Worm (Caenorhabditis elegans) whole organism, L1 larva: Measurements from ENCODE around the gene F42F12.3.

Experiments used
- C04F5.9 ChIP-seq: sonication (generic microtip); optimal IDR thresholded peaks from 2 replicates; lab custom pipeline; 2016; ENCODE audit warnings: missing genetic modification characterization, missing compliant biosample characterization
- C16A3.4 ChIP-seq: fragments of 150-350 bp; optimal IDR thresholded peaks from 2 replicates; lab custom pipeline; 2014; ENCODE audit warnings: missing biosample characterization, missing genetic modification characterization
- C34B4.2 ChIP-seq: sonication (generic microtip); optimal IDR thresholded peaks from 2 replicates; lab custom pipeline; 2017; ENCODE audit warnings: mild to moderate bottlenecking, missing genetic modification characterization, missing compliant biosample characterization
- Y116A8C.19 ChIP-seq: sonication (generic microtip); optimal IDR thresholded peaks from 2 replicates; lab custom pipeline; 2016; ENCODE audit warnings: missing compliant biosample characterization, missing genetic modification characterization, borderline replicate concordance
- alr-1 ChIP-seq: fragments of 200-800 bp; sonication (Bioruptor generic); optimal IDR thresholded peaks from 2 replicates; lab custom pipeline; 2018; ENCODE audit warnings: borderline replicate concordance, mild to moderate bottlenecking, missing genetic modification characterization, missing compliant biosample characterization
- ama-1 ChIP-seq: fragments of 150-350 bp; optimal IDR thresholded peaks from 2 replicates; lab custom pipeline; 2014
- ceh-63 ChIP-seq: fragments of 200-800 bp; sonication (Bioruptor generic); optimal IDR thresholded peaks from 2 replicates; lab custom pipeline; 2018; ENCODE audit warnings: mild to moderate bottlenecking, missing genetic modification characterization, missing compliant biosample characterization
- ceh-82 ChIP-seq, 3 experiments: fragments of 150-350 bp in 1 of 3; sonication (generic microtip) in 2 of 3; optimal IDR thresholded peaks; 2 replicates each; lab custom pipeline; 2014 to 2017; ENCODE audit warnings: missing biosample characterization in 3 of 3, missing genetic modification characterization in 3 of 3
- ceh-88 ChIP-seq: fragments of 200-800 bp; sonication (Bioruptor generic); IDR thresholded peaks from 2 replicates; pipeline ENCODE4 v1.3.6; 2022; ENCODE audit warnings: missing genetic modification characterization, missing compliant biosample characterization
- ceh-90 ChIP-seq: sonication (generic microtip); optimal IDR thresholded peaks from 2 replicates; lab custom pipeline; 2016; ENCODE audit warnings: missing genetic modification characterization, missing compliant biosample characterization
- ces-1 ChIP-seq: fragments of 150-350 bp; optimal IDR thresholded peaks from 2 replicates; lab custom pipeline; 2014; ENCODE audit warnings: missing biosample characterization, missing genetic modification reagents, missing genetic modification characterization
- dpl-1 ChIP-seq, 3 experiments: fragments of 150-350 bp in 2 of 3; sonication (generic microtip) in 1 of 3; optimal IDR thresholded peaks; 2 replicates each; lab custom pipeline; 2014 to 2017; ENCODE audit warnings: missing biosample characterization in 3 of 3, missing genetic modification characterization in 3 of 3, missing genetic modification reagents in 3 of 3
- efl-3 ChIP-seq: fragments of 200-800 bp; sonication (Bioruptor generic); optimal IDR thresholded peaks from 2 replicates; lab custom pipeline; 2018; ENCODE audit warnings: mild to moderate bottlenecking, missing genetic modification characterization, missing compliant biosample characterization
- elt-2 ChIP-seq: sonication (generic microtip); optimal IDR thresholded peaks from 2 replicates; lab custom pipeline; 2016; ENCODE audit warnings: missing genetic modification characterization, mild to moderate bottlenecking, inconsistent platforms, missing compliant biosample characterization, missing genetic modification reagents
- fkh-10 ChIP-seq: sonication (generic microtip); optimal IDR thresholded peaks from 2 replicates; lab custom pipeline; 2017; ENCODE audit warnings: missing biosample characterization, missing genetic modification reagents, missing genetic modification characterization
- fkh-8 ChIP-seq: sonication (generic microtip); optimal IDR thresholded peaks from 2 replicates; lab custom pipeline; 2016; ENCODE audit warnings: mild to moderate bottlenecking, missing genetic modification characterization, missing compliant biosample characterization
- fos-1 ChIP-seq: fragments of 150-350 bp; optimal IDR thresholded peaks from 2 replicates; lab custom pipeline; 2014; ENCODE audit warnings: missing biosample characterization, missing genetic modification characterization
- grh-1 ChIP-seq: fragments of 200-800 bp; sonication (Bioruptor generic); IDR thresholded peaks from 2 replicates; pipeline ENCODE4 v1.3.6; 2022; ENCODE audit warnings: missing genetic modification reagents, missing genetic modification characterization, missing compliant biosample characterization
- hlh-4 ChIP-seq: sonication (generic microtip); optimal IDR thresholded peaks from 2 replicates; lab custom pipeline; 2016; ENCODE audit warnings: mild to moderate bottlenecking, missing genetic modification characterization, missing compliant biosample characterization
- isw-1 ChIP-seq: fragments of 200-800 bp; sonication (Bioruptor generic); IDR thresholded peaks from 2 replicates; pipeline ENCODE4 v1.3.6; 2022; ENCODE audit warnings: missing genetic modification characterization, missing compliant biosample characterization
- jun-1 ChIP-seq: fragments of 150-350 bp; optimal IDR thresholded peaks from 2 replicates; lab custom pipeline; 2014; ENCODE audit warnings: missing biosample characterization, missing genetic modification reagents, missing genetic modification characterization
- lin-13 ChIP-seq: fragments of 150-350 bp; optimal IDR thresholded peaks from 2 replicates; lab custom pipeline; 2014; ENCODE audit warnings: missing biosample characterization, missing genetic modification reagents, missing genetic modification characterization
- lin-14 ChIP-seq: fragments of 200-800 bp; sonication (Bioruptor generic); optimal IDR thresholded peaks from 2 replicates; lab custom pipeline; 2018; ENCODE audit warnings: mild to moderate bottlenecking, missing genetic modification characterization, moderate library complexity, missing compliant biosample characterization
- lin-35 ChIP-seq, 2 experiments: fragments of 150-350 bp; optimal IDR thresholded peaks; 2 replicates each; lab custom pipeline; 2014; ENCODE audit warnings: missing biosample characterization in 2 of 2, missing genetic modification characterization in 2 of 2, missing genetic modification reagents in 2 of 2
- lsy-2 ChIP-seq, 2 experiments: fragments of 150-350 bp; optimal IDR thresholded peaks; 2 replicates each; lab custom pipeline; 2014; ENCODE audit warnings: missing biosample characterization in 2 of 2, missing genetic modification characterization in 2 of 2
- mab-9 ChIP-seq: fragments of 200-800 bp; sonication (Bioruptor generic); IDR thresholded peaks from 2 replicates; pipeline ENCODE4 v1.3.6; 2022; ENCODE audit warnings: missing genetic modification reagents, missing genetic modification characterization, missing compliant biosample characterization
- mdl-1 ChIP-seq, 2 experiments: fragments of 150-350 bp; optimal IDR thresholded peaks; 2 replicates each; lab custom pipeline; 2014 to 2017; ENCODE audit warnings: missing biosample characterization in 2 of 2, missing genetic modification characterization in 2 of 2, inconsistent platforms in 1 of 2
- mef-2 ChIP-seq: fragments of 150-350 bp; optimal IDR thresholded peaks from 2 replicates; lab custom pipeline; 2014; ENCODE audit warnings: missing biosample characterization, missing genetic modification characterization
- mep-1 ChIP-seq: fragments of 150-350 bp; optimal IDR thresholded peaks from 2 replicates; lab custom pipeline; 2014; ENCODE audit warnings: missing biosample characterization, missing genetic modification characterization
- nhr-11 ChIP-seq: fragments of 150-350 bp; optimal IDR thresholded peaks from 2 replicates; lab custom pipeline; 2014; ENCODE audit warnings: missing biosample characterization, missing genetic modification characterization
- nhr-19 ChIP-seq: fragments of 200-800 bp; sonication (Bioruptor generic); conservative IDR thresholded peaks from 2 replicates; pipeline ENCODE4 v1.3.6; 2022; ENCODE audit warnings: missing genetic modification characterization, missing compliant biosample characterization
- nhr-20 ChIP-seq: sonication (generic microtip); optimal IDR thresholded peaks from 2 replicates; lab custom pipeline; 2016; ENCODE audit warnings: mild to moderate bottlenecking, missing genetic modification characterization, missing compliant biosample characterization
- nhr-237 ChIP-seq: fragments of 150-350 bp; optimal IDR thresholded peaks from 2 replicates; lab custom pipeline; 2014; ENCODE audit warnings: missing biosample characterization, missing genetic modification characterization
- nhr-28 ChIP-seq: fragments of 150-350 bp; optimal IDR thresholded peaks from 2 replicates; lab custom pipeline; 2014; ENCODE audit warnings: missing biosample characterization, missing genetic modification characterization
- nhr-47 ChIP-seq: sonication (generic microtip); optimal IDR thresholded peaks from 2 replicates; lab custom pipeline; 2016; ENCODE audit warnings: mild to moderate bottlenecking, missing genetic modification characterization, moderate library complexity, missing compliant biosample characterization
- nhr-84 ChIP-seq: sonication (generic microtip); optimal IDR thresholded peaks from 2 replicates; lab custom pipeline; 2017; ENCODE audit warnings: missing biosample characterization, missing genetic modification characterization
- nhr-90 ChIP-seq: sonication (generic microtip); optimal IDR thresholded peaks from 2 replicates; lab custom pipeline; 2016; ENCODE audit warnings: mild to moderate bottlenecking, missing genetic modification characterization, missing compliant biosample characterization; ENCODE audit not compliant: poor library complexity
- pag-3 ChIP-seq: sonication (generic microtip); optimal IDR thresholded peaks from 2 replicates; lab custom pipeline; 2017; ENCODE audit warnings: missing genetic modification characterization, mild to moderate bottlenecking, missing compliant biosample characterization, antibody characterized with exemption, borderline replicate concordance; ENCODE audit not compliant: insufficient read depth
- pax-3 ChIP-seq: fragments of 200-800 bp; sonication (Bioruptor generic); optimal IDR thresholded peaks from 2 replicates; lab custom pipeline; 2018; ENCODE audit warnings: mild to moderate bottlenecking, missing genetic modification characterization, moderate library complexity, missing compliant biosample characterization
- pqm-1 ChIP-seq: sonication (generic microtip); optimal IDR thresholded peaks from 3 replicates; lab custom pipeline; 2017; ENCODE audit warnings: missing biosample characterization, missing genetic modification characterization
- skn-1 ChIP-seq: fragments of 150-350 bp; optimal IDR thresholded peaks from 2 replicates; lab custom pipeline; 2014; ENCODE audit warnings: missing biosample characterization, missing genetic modification characterization
- snu-23 ChIP-seq: sonication (generic microtip); optimal IDR thresholded peaks from 2 replicates; lab custom pipeline; 2016; ENCODE audit warnings: missing genetic modification characterization, missing compliant biosample characterization
- sox-4 ChIP-seq: sonication (generic microtip); optimal IDR thresholded peaks from 2 replicates; lab custom pipeline; 2016; ENCODE audit warnings: missing genetic modification characterization, missing compliant biosample characterization
- sptf-1 ChIP-seq: fragments of 150-350 bp; optimal IDR thresholded peaks from 2 replicates; lab custom pipeline; 2014; ENCODE audit warnings: missing biosample characterization, missing genetic modification characterization
- sup-37 ChIP-seq: fragments of 200-800 bp; sonication (Bioruptor generic); optimal IDR thresholded peaks from 2 replicates; lab custom pipeline; 2018; ENCODE audit warnings: mild to moderate bottlenecking, missing genetic modification characterization, missing compliant biosample characterization
- swsn-7 ChIP-seq: sonication (generic microtip); optimal IDR thresholded peaks from 2 replicates; lab custom pipeline; 2016; ENCODE audit warnings: missing genetic modification characterization, missing compliant biosample characterization
- tbx-2 ChIP-seq: sonication (generic microtip); optimal IDR thresholded peaks from 2 replicates; lab custom pipeline; 2016; ENCODE audit warnings: missing genetic modification characterization, missing compliant biosample characterization
- tlp-1 ChIP-seq: fragments of 150-350 bp; optimal IDR thresholded peaks from 2 replicates; lab custom pipeline; 2014; ENCODE audit warnings: missing biosample characterization, missing genetic modification characterization
- unc-130 ChIP-seq: fragments of 150-350 bp; optimal IDR thresholded peaks from 2 replicates; lab custom pipeline; 2017; ENCODE audit warnings: missing biosample characterization, missing genetic modification characterization, inconsistent platforms
- unc-86 ChIP-seq: sonication (generic microtip); optimal IDR thresholded peaks from 2 replicates; lab custom pipeline; 2016; ENCODE audit warnings: missing genetic modification characterization, missing compliant biosample characterization
- vab-15 ChIP-seq: sonication (generic microtip); optimal IDR thresholded peaks from 2 replicates; lab custom pipeline; 2017; ENCODE audit warnings: missing genotype, mild to moderate bottlenecking, missing genetic modification characterization, missing compliant biosample characterization
- xbp-1 ChIP-seq: sonication (generic microtip); optimal IDR thresholded peaks from 2 replicates; lab custom pipeline; 2016; ENCODE audit warnings: missing genetic modification characterization, missing compliant biosample characterization
- zip-4 ChIP-seq: fragments of 200-800 bp; sonication (Bioruptor generic); optimal IDR thresholded peaks from 2 replicates; lab custom pipeline; 2018; ENCODE audit warnings: mild to moderate bottlenecking, missing genetic modification characterization, moderate library complexity, missing compliant biosample characterization

The F42F12.3 gene

DNA sequence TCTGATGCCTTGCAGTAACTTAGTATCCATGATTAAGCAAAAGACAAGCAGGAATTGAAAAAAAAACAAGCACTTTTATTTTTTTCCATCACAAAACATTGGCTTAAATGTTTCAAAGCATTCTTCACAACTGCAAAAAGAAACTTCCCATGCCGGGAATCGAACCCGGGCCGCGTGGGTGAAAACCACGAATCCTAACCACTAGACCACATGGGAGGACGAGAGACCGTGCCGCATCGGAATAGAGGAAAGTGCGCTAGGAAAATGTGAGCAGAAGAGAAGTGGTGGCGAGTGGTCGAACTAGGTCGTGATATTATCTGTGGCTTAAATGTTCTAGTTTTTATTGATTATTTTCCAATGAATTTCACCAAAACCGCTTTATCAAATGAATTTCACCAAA is 17.1 kb downstream of the F42F12.3 start (continued):
- TF ChIP-seq pax-3 (tag; lab: Kevin White, UChicago): no peak
- TF ChIP-seq tlp-1 (tag; lab: Kevin White, UChicago): no peak
- TF ChIP-seq ceh-63 (GFP tag; lab: Kevin White, UChicago): no peak
- TF ChIP-seq pqm-1 (tag; lab: Kevin White, UChicago): no peak
- peak in 1 of 2 experiments; percentile 55 for TF ChIP-seq lin-35 (GFP tag; optimal IDR thresholded peaks at IDR 0.05; lab: Kevin White, UChicago)
- no peak for TF ChIP-seq ceh-90 (tag; lab: Kevin White, UChicago)
- no peak for TF ChIP-seq sup-37
- TF ChIP-seq nhr-90 (tag; lab: Kevin White, UChicago): peak; percentile 17
- no peak for TF ChIP-seq C34B4.2
- TF ChIP-seq xbp-1 (tag; lab: Kevin White, UChicago): no peak
- peak; percentile 41 for TF ChIP-seq C16A3.4 (tag; lab: Kevin White, UChicago)
- TF ChIP-seq ceh-88: peak; percentile 22; the same call in 1 of the 2 replicates
- no peak for TF ChIP-seq hlh-4
- TF ChIP-seq mab-9 (GFP tag; lab: Robert Waterston, UW): 0 out of 2 replicates have a peak, but pooled peaks have one; percentile 20
- no peak for TF ChIP-seq mef-2 (tag; lab: Kevin White, UChicago)
- peak; percentile 42 for TF ChIP-seq lin-14
- TF ChIP-seq unc-86 (tag; lab: Kevin White, UChicago): no peak
- peak; percentile 57 for TF ChIP-seq mep-1 (tag; lab: Kevin White, UChicago)
- TF ChIP-seq nhr-28 (tag; lab: Kevin White, UChicago): no peak
- no peak for TF ChIP-seq elt-2 (tag; lab: Kevin White, UChicago)
- TF ChIP-seq fos-1 (tag; lab: Kevin White, UChicago): no peak
- TF ChIP-seq alr-1 (tag; lab: Kevin White, UChicago): no peak
- peak; percentile 56 for TF ChIP-seq nhr-19 (GFP tag; lab: Robert Waterston, UW)
- TF ChIP-seq nhr-11 (tag; lab: Kevin White, UChicago): no peak
- TF ChIP-seq nhr-47: no peak
- TF ChIP-seq skn-1 (tag; lab: Kevin White, UChicago): peak; percentile 33
- TF ChIP-seq ama-1 (lab: Kevin White, UChicago): no peak
- TF ChIP-seq nhr-20 (tag; lab: Kevin White, UChicago): peak; percentile 29
- no peak for TF ChIP-seq isw-1
- no peak for TF ChIP-seq nhr-84 (tag; lab: Kevin White, UChicago)
- no peak for TF ChIP-seq C04F5.9 (tag; lab: Kevin White, UChicago)
- TF ChIP-seq mdl-1 (tag; optimal IDR thresholded peaks at IDR 0.05; lab: Kevin White, UChicago): peak in 1 of 2 experiments; percentile 45
- peak; percentile 36 to 61 (median 61) for TF ChIP-seq ceh-82 (tag; optimal IDR thresholded peaks at IDR 0.05; lab: Kevin White, UChicago)
- no peak for TF ChIP-seq grh-1 (GFP tag; lab: Robert Waterston, UW)
- peak; percentile 26 for TF ChIP-seq tbx-2 (tag; lab: Kevin White, UChicago)
- TF ChIP-seq sptf-1 (tag; lab: Kevin White, UChicago): no peak
- TF ChIP-seq unc-130 (tag; lab: Kevin White, UChicago): peak; percentile 29
- TF ChIP-seq pag-3 (tag; lab: Kevin White, UChicago): no peak
- TF ChIP-seq vab-15 (tag; lab: Kevin White, UChicago): no peak

DNA sequence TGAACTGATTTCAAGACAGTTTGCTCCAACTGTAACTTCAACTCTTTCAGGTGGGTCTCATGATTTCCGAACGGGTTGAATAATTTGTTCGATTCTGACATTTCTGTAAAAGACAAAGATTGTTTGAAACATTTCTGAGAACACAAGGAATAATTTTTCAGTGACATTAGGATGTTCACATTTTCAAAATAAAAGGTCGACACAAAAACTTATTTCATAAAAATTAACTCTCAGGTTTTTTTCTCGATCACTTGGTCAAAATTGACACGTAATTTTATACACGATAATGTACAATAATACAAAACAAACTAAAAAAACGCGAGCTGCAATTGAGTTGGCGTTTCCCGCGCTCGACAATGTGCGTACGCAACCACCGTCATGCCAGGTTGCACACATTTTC is 20.9 kb downstream of the F42F12.3 start, which contains the start of gene rif-1.2:
TSS of gene rif-1.2 (minus strand) at position 101 of the 400 bp plus-strand sequence.
- TF ChIP-seq ceh-90 (tag; lab: Kevin White, UChicago): no peak
- no peak for TF ChIP-seq sox-4 (tag; lab: Kevin White, UChicago)
- TF ChIP-seq lsy-2 (tag; optimal IDR thresholded peaks at IDR 0.05; lab: Kevin White, UChicago): no peak
- TF ChIP-seq nhr-237: no peak
- no peak for TF ChIP-seq swsn-7
- TF ChIP-seq jun-1 (tag; lab: Kevin White, UChicago): no peak
- TF ChIP-seq ama-1 (lab: Kevin White, UChicago): no peak
- TF ChIP-seq ces-1: no peak
- TF ChIP-seq lin-13: no peak
- no peak for TF ChIP-seq efl-3 (GFP tag; lab: Kevin White, UChicago)
- TF ChIP-seq snu-23 (GFP tag; lab: Kevin White, UChicago): no peak
- TF ChIP-seq fkh-10: no peak
- TF ChIP-seq fkh-8: no peak
- TF ChIP-seq lin-35 (GFP tag; optimal IDR thresholded peaks at IDR 0.05; lab: Kevin White, UChicago): no peak
- no peak for TF ChIP-seq Y116A8C.19
- no peak for TF ChIP-seq dpl-1 (GFP tag; optimal IDR thresholded peaks at IDR 0.05; lab: Kevin White, UChicago)
- TF ChIP-seq pqm-1 (tag; lab: Kevin White, UChicago): no peak
- TF ChIP-seq C16A3.4 (tag; lab: Kevin White, UChicago): no peak
- no peak for TF ChIP-seq zip-4 (GFP tag; lab: Kevin White, UChicago)
